Fruit fly (Drosophila melanogaster): ENCODE results near the gene Timp.

Timp gene

DNA sequence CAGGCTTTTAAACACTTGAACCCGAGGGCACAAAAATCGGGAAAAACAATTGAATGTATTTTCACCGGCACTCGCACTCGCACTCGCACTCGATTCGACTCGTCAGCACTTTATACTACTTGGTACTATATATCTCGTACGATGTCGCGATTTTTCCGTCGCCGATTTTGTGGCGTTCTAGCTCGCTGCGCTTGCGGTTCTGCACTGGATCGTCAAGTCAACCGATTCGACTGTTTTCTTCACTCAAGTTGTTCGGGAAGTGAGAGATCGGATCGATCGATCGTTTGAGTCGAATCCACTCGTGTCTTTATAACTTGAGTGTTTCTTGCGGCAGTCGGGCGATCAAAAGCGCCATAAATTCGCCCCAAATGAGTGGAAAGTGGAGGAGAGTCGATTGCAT lies at the start of gene Timp:
TSS of gene Timp (minus strand) at position 209 of the 400 bp plus-strand sequence.
- TF ChIP-seq CG17806 (tag; optimal IDR thresholded peaks at IDR 0.05) (no peak), CG8301 (tag; optimal IDR thresholded peaks at IDR 0.05) (no peak), CG9948 (tag; optimal IDR thresholded peaks at IDR 0.05) (no peak), Snoo (tag; optimal IDR thresholded peaks at IDR 0.05) (no peak), CG12605 (GFP tag; IDR thresholded peaks at IDR 0.05) (peak; percentile 26; the same call in 1 of the 2 replicates), CG4496 (GFP tag; IDR thresholded peaks at IDR 0.05) (peak; percentile 54; the same call in 1 of the 3 replicates), CG14655 (GFP tag; optimal IDR thresholded peaks at IDR 0.05) (no peak), CG8159 (tag; optimal IDR thresholded peaks at IDR 0.05) (no peak), CG34367 (tag; optimal IDR thresholded peaks at IDR 0.05) (no peak), Pif1B (GFP tag; optimal IDR thresholded peaks at IDR 0.05) (no peak), rn (GFP tag; IDR thresholded peaks at IDR 0.05) (no peak), fd96Ca (GFP tag; IDR thresholded peaks at IDR 0.05) (no peak; the same call in 2 of the 3 replicates), Pif1A (GFP tag; optimal IDR thresholded peaks at IDR 0.05) (no peak), CG13204 (GFP tag; optimal IDR thresholded peaks at IDR 0.05) (no peak), gl (tag; optimal IDR thresholded peaks at IDR 0.05) (no peak), Ets98B (GFP tag; IDR thresholded peaks at IDR 0.05) (peak; percentile 20; the same call in 1 of the 2 replicates), CG10348 (GFP tag; IDR thresholded peaks at IDR 0.05) (no peak), D1 (tag; optimal IDR thresholded peaks at IDR 0.05) (no peak), CG32121 (GFP tag; IDR thresholded peaks at IDR 0.05) (peak; percentile 39; the same call in 1 of the 2 replicates), EcR (GFP tag; optimal IDR thresholded peaks at IDR 0.05) (no peak), CG15710 (tag; optimal IDR thresholded peaks at IDR 0.05) (no peak)

DNA sequence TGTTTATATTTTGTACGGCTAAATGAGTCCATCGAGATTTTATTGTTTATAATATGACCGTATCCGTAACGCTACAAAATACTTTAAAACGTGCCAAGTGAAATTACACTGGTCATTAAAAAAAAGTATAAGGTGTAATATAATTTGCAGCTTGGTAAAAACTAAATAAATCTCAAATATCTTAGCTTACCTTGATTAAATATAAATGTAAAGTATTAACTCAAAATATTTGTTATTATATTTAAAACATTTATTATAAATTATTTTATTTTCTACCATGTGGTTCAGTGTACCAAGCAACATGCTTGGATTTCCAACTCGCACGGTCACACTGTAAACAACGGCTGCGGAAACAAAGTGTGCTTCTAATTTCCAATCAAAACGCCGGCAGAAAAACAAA lies 49.0 kb upstream of the Timp start, which contains the start of the genes Sirt6 and pont:
TSS of gene Sirt6 (minus strand) at position 50 of the 400 bp plus-strand sequence.
TSS of gene pont (plus strand) at position 324 of the 400 bp plus-strand sequence.
- TF ChIP-seq CG8301 (tag; optimal IDR thresholded peaks at IDR 0.05) = peak; percentile 91
- TF ChIP-seq CG15710 (tag; optimal IDR thresholded peaks at IDR 0.05) = peak; percentile 96
- TF ChIP-seq gl (tag; optimal IDR thresholded peaks at IDR 0.05) = peak; percentile 62
- peak; percentile 88 for TF ChIP-seq D1 (tag; optimal IDR thresholded peaks at IDR 0.05)
- no peak for TF ChIP-seq CG32121 (GFP tag; IDR thresholded peaks at IDR 0.05)
- TF ChIP-seq Pif1A (GFP tag; optimal IDR thresholded peaks at IDR 0.05) = peak; percentile 69
- peak; percentile 41 for TF ChIP-seq EcR (GFP tag; optimal IDR thresholded peaks at IDR 0.05)
- no peak for TF ChIP-seq Ets98B (GFP tag; IDR thresholded peaks at IDR 0.05)
- TF ChIP-seq fd96Ca (GFP tag; IDR thresholded peaks at IDR 0.05) = no peak
- peak; percentile 96 for TF ChIP-seq CG9948 (tag; optimal IDR thresholded peaks at IDR 0.05)
- peak; percentile 72 for TF ChIP-seq Pif1B (GFP tag; optimal IDR thresholded peaks at IDR 0.05)
- TF ChIP-seq CG4496 (GFP tag; IDR thresholded peaks at IDR 0.05) = no peak
- TF ChIP-seq CG17806 (tag; optimal IDR thresholded peaks at IDR 0.05) = peak; percentile 95
- TF ChIP-seq CG14655 (GFP tag; optimal IDR thresholded peaks at IDR 0.05) = peak; percentile 94
- no peak for TF ChIP-seq CG10348 (GFP tag; IDR thresholded peaks at IDR 0.05)
- TF ChIP-seq Snoo (tag; optimal IDR thresholded peaks at IDR 0.05) = peak; percentile 92
- TF ChIP-seq CG8159 (tag; optimal IDR thresholded peaks at IDR 0.05) = peak; percentile 97
- TF ChIP-seq CG34367 (tag; optimal IDR thresholded peaks at IDR 0.05) = peak; percentile 91
- no peak for TF ChIP-seq rn (GFP tag; IDR thresholded peaks at IDR 0.05)
- TF ChIP-seq CG12605 (GFP tag; IDR thresholded peaks at IDR 0.05) = no peak
- peak; percentile 33 for TF ChIP-seq CG13204 (GFP tag; optimal IDR thresholded peaks at IDR 0.05)

DNA sequence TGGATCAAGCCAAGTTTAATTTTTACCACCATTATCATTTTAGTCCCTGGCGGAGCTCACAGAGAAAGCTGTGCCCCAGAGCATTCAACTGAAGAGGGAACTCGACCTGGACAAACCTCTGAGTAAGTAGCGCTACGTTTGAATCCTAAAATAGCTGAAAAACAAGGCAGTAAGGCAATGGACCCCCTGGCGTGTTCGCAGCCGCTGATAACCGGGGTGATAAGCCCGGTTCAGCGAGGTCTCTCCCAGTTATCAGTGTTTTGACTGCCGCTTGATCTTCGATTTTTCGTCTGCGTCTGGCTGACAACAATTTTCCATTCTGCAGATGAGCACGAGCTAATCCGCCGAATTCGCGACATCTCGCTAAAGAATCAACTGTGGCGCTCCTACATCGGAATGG lies 39.0 kb upstream of the Timp start:
- TF ChIP-seq CG8301 (tag; optimal IDR thresholded peaks at IDR 0.05) (no peak), fd96Ca (GFP tag; IDR thresholded peaks at IDR 0.05) (no peak), rn (GFP tag; IDR thresholded peaks at IDR 0.05) (no peak), CG9948 (tag; optimal IDR thresholded peaks at IDR 0.05) (no peak), CG32121 (GFP tag; IDR thresholded peaks at IDR 0.05) (no peak), Snoo (tag; optimal IDR thresholded peaks at IDR 0.05) (no peak), Pif1A (GFP tag; optimal IDR thresholded peaks at IDR 0.05) (no peak)

DNA sequence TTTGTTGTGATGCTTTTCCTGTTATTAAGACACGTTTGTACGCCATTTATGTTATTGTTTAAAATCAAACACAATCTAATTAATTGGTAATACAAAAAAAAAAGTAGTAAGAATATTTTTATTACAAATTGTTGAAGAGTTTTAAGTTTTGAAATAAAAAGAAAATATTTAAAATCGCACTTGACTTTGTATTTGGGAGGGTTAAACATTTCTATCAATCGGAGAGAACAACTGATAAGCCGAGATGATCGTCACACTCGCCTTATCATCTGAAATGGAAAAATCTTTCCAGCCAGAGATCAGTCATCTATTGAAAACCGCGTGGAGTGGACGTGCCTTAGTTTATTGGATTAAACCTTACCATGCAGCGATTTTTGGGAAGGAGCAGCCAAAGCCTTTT lies 38.4 kb upstream of the Timp start, which contains the start of gene CG3999:
TSS of gene CG3999 (plus strand) at position 301 of the 400 bp plus-strand sequence.
- TF ChIP-seq CG15710 (tag; optimal IDR thresholded peaks at IDR 0.05) = no peak
- no peak for TF ChIP-seq Pif1B (GFP tag; optimal IDR thresholded peaks at IDR 0.05)
- TF ChIP-seq Ets98B (GFP tag; IDR thresholded peaks at IDR 0.05) = no peak
- TF ChIP-seq Snoo (tag; optimal IDR thresholded peaks at IDR 0.05) = no peak
- TF ChIP-seq CG13204 (GFP tag; optimal IDR thresholded peaks at IDR 0.05) = no peak
- TF ChIP-seq CG14655 (GFP tag; optimal IDR thresholded peaks at IDR 0.05) = no peak
- no peak for TF ChIP-seq CG8301 (tag; optimal IDR thresholded peaks at IDR 0.05)
- no peak for TF ChIP-seq CG34367 (tag; optimal IDR thresholded peaks at IDR 0.05)

DNA sequence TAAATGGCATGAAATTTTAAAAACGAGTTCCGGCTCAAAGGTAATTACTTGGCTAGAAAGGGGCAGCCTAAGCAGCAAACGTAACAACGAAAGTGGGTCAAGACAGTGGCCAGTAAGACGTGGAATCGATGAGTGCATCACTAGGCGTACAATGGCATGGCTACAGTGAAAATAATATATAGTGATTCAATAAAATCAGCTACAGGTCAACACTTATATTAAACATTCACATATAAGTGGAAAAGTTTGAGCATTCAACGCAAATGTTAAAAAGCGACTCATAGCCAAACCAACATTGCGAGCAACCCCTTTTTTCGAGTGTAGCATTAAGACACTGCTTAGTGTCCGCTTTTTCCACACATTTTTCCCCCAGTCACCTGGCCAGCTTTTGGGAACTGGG lies 15.2 kb upstream of the Timp start:
- TF ChIP-seq fd96Ca (GFP tag; IDR thresholded peaks at IDR 0.05) = 0 out of 3 replicates have a peak, but pooled peaks have one; percentile 46
- TF ChIP-seq Ets98B (GFP tag; IDR thresholded peaks at IDR 0.05) = no peak

DNA sequence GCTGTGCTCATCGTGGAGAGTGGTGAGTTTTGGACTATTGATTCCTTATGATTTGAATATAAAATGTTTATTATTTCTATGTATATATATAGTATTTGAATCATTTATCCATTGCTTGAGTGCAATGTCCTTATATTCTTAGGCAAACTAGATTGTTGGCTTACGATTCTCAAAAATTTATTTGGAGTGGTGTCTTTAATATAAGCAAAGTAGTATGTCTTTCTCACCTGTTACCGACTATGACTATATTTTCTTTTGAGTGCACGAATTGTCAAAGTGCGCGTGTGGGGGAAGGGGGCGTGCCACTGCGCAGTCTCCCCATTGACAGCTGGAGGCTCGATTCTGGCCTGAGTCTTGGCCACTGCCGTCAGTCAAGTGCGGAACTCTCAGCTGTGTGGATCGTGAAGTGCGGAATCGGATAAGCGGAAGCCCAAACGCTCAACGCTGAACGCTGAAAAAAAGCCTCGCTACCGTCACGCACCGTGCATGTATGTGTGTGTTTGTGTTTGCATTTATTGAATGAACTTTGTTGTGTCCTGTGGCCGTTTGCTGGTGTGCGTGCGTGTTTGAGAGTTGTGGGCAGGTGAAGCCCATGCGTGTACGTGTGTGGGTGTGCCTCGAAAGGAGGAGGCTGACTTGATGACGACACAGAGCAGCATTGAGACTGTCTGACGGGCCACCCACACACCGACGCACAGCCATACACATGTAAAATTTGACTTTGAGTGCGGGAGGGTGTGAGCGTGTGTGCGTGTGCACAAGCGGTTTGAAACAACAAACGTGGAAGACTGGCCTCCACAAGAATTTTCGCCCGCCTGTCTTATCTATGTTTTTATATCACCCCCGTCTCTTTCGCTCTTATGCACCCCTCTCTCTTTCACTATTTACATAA lies 13.6 kb upstream of the Timp start:
- TF ChIP-seq CG8301 (tag; optimal IDR thresholded peaks at IDR 0.05) = no peak
- TF ChIP-seq CG13204 (GFP tag; optimal IDR thresholded peaks at IDR 0.05) = peak; percentile 19
